Worm (Caenorhabditis elegans) whole organism, young adult: ENCODE data around the gene T09A5.5.

Experiments
- B0019.2 ChIP-seq: fragments of 200-800 bp; sonication (Bioruptor generic); conservative IDR thresholded peaks from 2 replicates; pipeline ENCODE4 v1.3.6; 2022; ENCODE audit warnings: missing genetic modification reagents, missing genetic modification characterization, missing compliant biosample characterization
- D2030.7 ChIP-seq: fragments of 200-800 bp; sonication (Bioruptor generic); IDR thresholded peaks from 2 replicates; pipeline ENCODE4 v1.3.6; 2022; ENCODE audit warnings: missing genetic modification reagents, missing genetic modification characterization, missing compliant biosample characterization
- F33H1.4 ChIP-seq: fragments of 200-800 bp; sonication (Bioruptor generic); IDR thresholded peaks from 2 replicates; pipeline ENCODE4 v1.3.6; 2022; ENCODE audit warnings: missing genetic modification reagents, missing genetic modification characterization, missing compliant biosample characterization
- F49E8.2 ChIP-seq: sonication (generic microtip); optimal IDR thresholded peaks from 3 replicates; lab custom pipeline; 2017; ENCODE audit warnings: missing genetic modification characterization, mild to moderate bottlenecking, missing compliant biosample characterization, antibody characterized with exemption, moderate library complexity; ENCODE audit not compliant: insufficient read depth
- F55B11.4 ChIP-seq: sonication (generic microtip); optimal IDR thresholded peaks from 2 replicates; lab custom pipeline; 2016; ENCODE audit warnings: missing compliant biosample characterization, missing genetic modification characterization, borderline replicate concordance; ENCODE audit not compliant: insufficient read depth
- F57A8.1 ChIP-seq: fragments of 200-800 bp; sonication (Bioruptor generic); optimal IDR thresholded peaks from 2 replicates; lab custom pipeline; 2018; ENCODE audit warnings: mild to moderate bottlenecking, missing genetic modification characterization, moderate library complexity, missing compliant biosample characterization
- Y53G8AR.9 ChIP-seq: fragments of 200-800 bp; sonication (Bioruptor generic); conservative IDR thresholded peaks from 2 replicates; pipeline ENCODE4 v1.3.6; 2022; ENCODE audit warnings: missing genetic modification reagents, missing genetic modification characterization, missing compliant biosample characterization
- Y79H2A.3 ChIP-seq: fragments of 200-800 bp; sonication (Bioruptor generic); conservative IDR thresholded peaks from 2 replicates; pipeline ENCODE4 v1.3.6; 2022; ENCODE audit warnings: missing genetic modification reagents, missing genetic modification characterization, missing compliant biosample characterization
- Y95B8A.8 ChIP-seq: fragments of 200-800 bp; sonication (Bioruptor generic); IDR thresholded peaks from 2 replicates; pipeline ENCODE4 v1.3.6; 2022; ENCODE audit warnings: missing genetic modification reagents, missing genetic modification characterization, missing compliant biosample characterization
- bed-1 ChIP-seq: fragments of 200-800 bp; sonication (Bioruptor generic); IDR thresholded peaks from 2 replicates; pipeline ENCODE4 v1.3.6; 2022; ENCODE audit warnings: missing genetic modification reagents, missing genetic modification characterization, missing compliant biosample characterization
- cebp-1 ChIP-seq, 2 experiments: fragments of 200-800 bp in 1 of 2; sonication (Bioruptor generic) in 1 of 2; sonication (generic microtip) in 1 of 2; IDR thresholded peaks in 1 of 2; optimal IDR thresholded peaks in 1 of 2; 2 replicates each; pipeline versions ENCODE4 v1.3.6 to Lab custom; 2017 to 2022; ENCODE audit warnings: missing compliant biosample characterization in 2 of 2, missing genetic modification characterization in 2 of 2, mild to moderate bottlenecking in 1 of 2, missing genetic modification reagents in 1 of 2, moderate library complexity in 1 of 2
- ceh-91 ChIP-seq: fragments of 200-800 bp; sonication (Bioruptor generic); IDR thresholded peaks from 2 replicates; pipeline ENCODE4 v1.3.6; 2022; ENCODE audit warnings: missing genetic modification reagents, missing genetic modification characterization, missing compliant biosample characterization
- dox-1 ChIP-seq: fragments of 200-800 bp; sonication (Bioruptor generic); IDR thresholded peaks from 2 replicates; pipeline ENCODE4 v1.3.6; 2022; ENCODE audit warnings: missing genetic modification reagents, missing genetic modification characterization, missing compliant biosample characterization
- dpl-1 ChIP-seq: fragments of 150-350 bp; optimal IDR thresholded peaks from 2 replicates; lab custom pipeline; 2014; ENCODE audit warnings: missing biosample characterization, missing genetic modification reagents, missing genetic modification characterization
- egrh-3 ChIP-seq: fragments of 200-800 bp; sonication (Bioruptor generic); IDR thresholded peaks from 2 replicates; pipeline ENCODE4 v1.3.6; 2022; ENCODE audit warnings: missing genetic modification reagents, missing genetic modification characterization, missing compliant biosample characterization
- ets-4 ChIP-seq: fragments of 200-800 bp; sonication (Bioruptor generic); optimal IDR thresholded peaks from 2 replicates; lab custom pipeline; 2018; ENCODE audit warnings: mild to moderate bottlenecking, missing genetic modification characterization, missing compliant biosample characterization
- hlh-12 ChIP-seq: sonication (generic microtip); optimal IDR thresholded peaks from 2 replicates; lab custom pipeline; 2016; ENCODE audit warnings: missing genetic modification characterization, missing compliant biosample characterization
- hmg-1.2 ChIP-seq: fragments of 200-800 bp; sonication (Bioruptor generic); IDR thresholded peaks from 2 replicates; pipeline ENCODE4 v1.3.6; 2022; ENCODE audit warnings: missing genetic modification reagents, missing genetic modification characterization, missing compliant biosample characterization
- hmg-20 ChIP-seq: fragments of 200-800 bp; sonication (Bioruptor generic); IDR thresholded peaks from 2 replicates; pipeline ENCODE4 v1.3.6; 2022; ENCODE audit warnings: missing genetic modification reagents, missing genetic modification characterization, missing compliant biosample characterization
- hrde-1 ChIP-seq: sonication (generic microtip); optimal IDR thresholded peaks from 2 replicates; lab custom pipeline; 2016; ENCODE audit warnings: missing genetic modification characterization, mild to moderate bottlenecking, missing compliant biosample characterization, moderate library complexity, missing genotype, missing genetic modification reagents, borderline replicate concordance
- hsf-1 ChIP-seq: fragments of 200-800 bp; sonication (Bioruptor generic); IDR thresholded peaks from 2 replicates; pipeline ENCODE4 v1.3.6; 2022; ENCODE audit warnings: missing genetic modification reagents, missing genetic modification characterization, missing compliant biosample characterization
- lag-1 ChIP-seq: fragments of 200-800 bp; sonication (Bioruptor generic); IDR thresholded peaks from 2 replicates; pipeline ENCODE4 v1.3.6; 2022; ENCODE audit warnings: missing genetic modification reagents, missing genetic modification characterization, missing compliant biosample characterization
- lin-35 ChIP-seq, 3 experiments: fragments of 150-350 bp in 2 of 3; sonication (generic microtip) in 1 of 3; optimal IDR thresholded peaks; 2 replicates each; lab custom pipeline; 2014 to 2018; ENCODE audit warnings: missing biosample characterization in 3 of 3, missing genetic modification characterization in 3 of 3, missing genetic modification reagents in 3 of 3
- lin-54 ChIP-seq: fragments of 200-800 bp; sonication (Bioruptor generic); optimal IDR thresholded peaks from 2 replicates; lab custom pipeline; 2018; ENCODE audit warnings: mild to moderate bottlenecking, missing genetic modification characterization, missing compliant biosample characterization
- lsl-1 ChIP-seq: fragments of 200-800 bp; sonication (Bioruptor generic); optimal IDR thresholded peaks from 2 replicates; lab custom pipeline; 2018; ENCODE audit warnings: mild to moderate bottlenecking, missing genetic modification characterization, moderate library complexity, missing compliant biosample characterization
- madf-3 ChIP-seq: fragments of 200-800 bp; sonication (Bioruptor generic); IDR thresholded peaks from 2 replicates; pipeline ENCODE4 v1.3.6; 2022; ENCODE audit warnings: missing genetic modification reagents, missing genetic modification characterization, missing compliant biosample characterization
- mcd-1 ChIP-seq: fragments of 200-800 bp; sonication (Bioruptor generic); IDR thresholded peaks from 2 replicates; pipeline ENCODE4 v1.3.6; 2022; ENCODE audit warnings: missing genetic modification reagents, missing genetic modification characterization, missing compliant biosample characterization
- nfyb-1 ChIP-seq: fragments of 200-800 bp; sonication (Bioruptor generic); IDR thresholded peaks from 2 replicates; pipeline ENCODE4 v1.3.6; 2022; ENCODE audit warnings: missing genetic modification reagents, missing genetic modification characterization, missing compliant biosample characterization
- pbrm-1 ChIP-seq: fragments of 200-800 bp; sonication (Bioruptor generic); IDR thresholded peaks from 2 replicates; pipeline ENCODE4 v1.3.6; 2022; ENCODE audit warnings: missing genetic modification reagents, missing genetic modification characterization, missing compliant biosample characterization
- pha-4 ChIP-seq: fragments of 150-350 bp; sonication (generic microtip); optimal IDR thresholded peaks from 2 replicates; lab custom pipeline; 2014; ENCODE audit warnings: missing biosample characterization, missing genetic modification reagents, missing genetic modification characterization
- rcor-1 ChIP-seq: fragments of 200-800 bp; sonication (Bioruptor generic); IDR thresholded peaks from 2 replicates; pipeline ENCODE4 v1.3.6; 2022; ENCODE audit warnings: missing genetic modification reagents, missing genetic modification characterization, missing compliant biosample characterization
- repo-1 ChIP-seq: sonication (generic microtip); optimal IDR thresholded peaks from 2 replicates; lab custom pipeline; 2017; ENCODE audit warnings: mild to moderate bottlenecking, missing genetic modification characterization, missing compliant biosample characterization
- snpc-1.3 ChIP-seq: sonication (generic microtip); optimal IDR thresholded peaks from 2 replicates; lab custom pipeline; 2017; ENCODE audit warnings: missing genetic modification characterization, mild to moderate bottlenecking, missing compliant biosample characterization, antibody characterized with exemption, moderate library complexity, missing genotype, missing genetic modification reagents; ENCODE audit not compliant: insufficient read depth
- snpc-3.4 ChIP-seq: sonication (generic microtip); optimal IDR thresholded peaks from 2 replicates; lab custom pipeline; 2017; ENCODE audit warnings: missing genetic modification characterization, mild to moderate bottlenecking, missing compliant biosample characterization, antibody characterized with exemption, moderate library complexity, missing genotype, missing genetic modification reagents
- snpc-4 ChIP-seq, 5 experiments: fragments of 150-350 bp in 1 of 5; sonication (generic microtip) in 4 of 5; optimal IDR thresholded peaks; 2 replicates each; lab custom pipeline; 2014 to 2018; ENCODE audit warnings: missing genetic modification characterization in 5 of 5, missing biosample characterization in 3 of 5, antibody characterized with exemption in 2 of 5, mild to moderate bottlenecking in 2 of 5, missing compliant biosample characterization in 2 of 5, missing genotype in 2 of 5, moderate library complexity in 2 of 5, missing genetic modification reagents in 1 of 5
- tbx-9 ChIP-seq: sonication (generic microtip); optimal IDR thresholded peaks from 2 replicates; lab custom pipeline; 2016; ENCODE audit warnings: borderline replicate concordance, missing genetic modification characterization, inconsistent platforms, missing compliant biosample characterization
- unc-130 ChIP-seq: sonication (generic microtip); optimal IDR thresholded peaks from 2 replicates; lab custom pipeline; 2016; ENCODE audit warnings: missing genetic modification reagents, missing genetic modification characterization, missing compliant biosample characterization
- xnd-1 ChIP-seq: sonication (generic microtip); optimal IDR thresholded peaks from 2 replicates; lab custom pipeline; 2016; ENCODE audit warnings: missing genotype, missing genetic modification reagents, missing genetic modification characterization, missing compliant biosample characterization
- ztf-18 ChIP-seq: sonication (generic microtip); optimal IDR thresholded peaks from 2 replicates; lab custom pipeline; 2016; ENCODE audit warnings: missing genotype, mild to moderate bottlenecking, missing genetic modification characterization, missing compliant biosample characterization
- ztf-25 ChIP-seq: fragments of 200-800 bp; sonication (Bioruptor generic); IDR thresholded peaks from 2 replicates; pipeline ENCODE4 v1.3.6; 2022; ENCODE audit warnings: missing genetic modification reagents, missing genetic modification characterization, missing compliant biosample characterization

The T09A5.5 gene

ce11 chrII:7863480-7864125, 10.0 kb upstream of the T09A5.5 start (continued):
- TF ChIP-seq ceh-91 (GFP tag; lab: Robert Waterston, UW) (peak; percentile 37; the same call in 1 of the 2 replicates), pbrm-1 (GFP tag; lab: Robert Waterston, UW) (no peak), cebp-1 (GFP tag; IDR thresholded peaks at IDR 0.05; lab: Robert Waterston, UW) (no peak), cebp-1 (tag; optimal IDR thresholded peaks at IDR 0.05; lab: Kevin White, UChicago) (peak; percentile 8), F55B11.4 (tag; lab: Kevin White, UChicago) (no peak), mcd-1 (GFP tag; lab: Robert Waterston, UW) (peak; percentile 39), F57A8.1 (GFP tag; lab: Kevin White, UChicago) (no peak), ztf-25 (GFP tag; lab: Robert Waterston, UW) (no peak)

- TF ChIP-seq madf-3 (GFP tag; lab: Robert Waterston, UW) (0 out of 2 replicates have a peak, but pooled peaks have one; percentile 48), ets-4 (no peak), B0019.2 (GFP tag; lab: Robert Waterston, UW) (peak; percentile 41; the same call in 1 of the 2 replicates), rcor-1 (peak; percentile 74), lin-54 (GFP tag; lab: Kevin White, UChicago) (peak; percentile 92), hlh-12 (tag; lab: Kevin White, UChicago) (no peak), hmg-20 (GFP tag; lab: Robert Waterston, UW) (no peak), dox-1 (peak; percentile 76), repo-1 (tag; lab: Kevin White, UChicago) (no peak), snpc-4 (GFP tag; optimal IDR thresholded peaks at IDR 0.05; lab: Kevin White, UChicago) (no peak), snpc-4 (tag; optimal IDR thresholded peaks at IDR 0.05; lab: Kevin White, UChicago) (peak in 2 of 4 experiments; percentile 14 to 43), hmg-1.2 (peak; percentile 67), cebp-1 (GFP tag; IDR thresholded peaks at IDR 0.05; lab: Robert Waterston, UW) (no peak), cebp-1 (tag; optimal IDR thresholded peaks at IDR 0.05; lab: Kevin White, UChicago) (peak; percentile 13), F49E8.2 (peak; percentile 77), unc-130 (GFP tag; lab: Kevin White, UChicago) (peak; percentile 82), ztf-18 (tag; lab: Kevin White, UChicago) (peak; percentile 1), lin-35 (GFP tag; optimal IDR thresholded peaks at IDR 0.05; lab: Kevin White, UChicago) (peak in 2 of 3 experiments; percentile 19 to 74), Y79H2A.3 (GFP tag; lab: Robert Waterston, UW) (peak; percentile 77; the same call in 1 of the 2 replicates), snpc-1.3 (tag; lab: Kevin White, UChicago) (peak; percentile 62), bed-1 (GFP tag; lab: Robert Waterston, UW) (no peak), F57A8.1 (GFP tag; lab: Kevin White, UChicago) (no peak), Y53G8AR.9 (GFP tag; lab: Robert Waterston, UW) (peak; percentile 73; the same call in 1 of the 2 replicates), hrde-1 (peak; percentile 8), dpl-1 (GFP tag; lab: Kevin White, UChicago) (peak; percentile 80), F33H1.4 (GFP tag; lab: Robert Waterston, UW) (peak; percentile 91), hsf-1 (peak; percentile 78), nfyb-1 (0 out of 2 replicates have a peak, but pooled peaks have one; percentile 33), D2030.7 (GFP tag; lab: Robert Waterston, UW) (peak; percentile 91), xnd-1 (tag; lab: Kevin White, UChicago) (peak; percentile 95), Y95B8A.8 (peak; percentile 69; the same call in 1 of the 2 replicates), mcd-1 (GFP tag; lab: Robert Waterston, UW) (peak; percentile 36; the same call in 1 of the 2 replicates), lag-1 (no peak), snpc-3.4 (peak; percentile 82), pha-4 (tag; lab: Kevin White, UChicago) (no peak), egrh-3 (no peak), tbx-9 (no peak), lsl-1 (GFP tag; lab: Kevin White, UChicago) (peak; percentile 93)
Measured at ce11 chrII:7860221-7860928, 6.8 kb upstream of the T09A5.5 start, which contains the start of gene lin-5. Gene lin-5 (plus strand): TSS chrII:7860574.
